Fruit fly (Drosophila melanogaster) whole organism, embryonic: ENCODE data around the gene FBXO11.

ENCODE experiments used
- Abd-B ChIP-seq: fragments of 200-800 bp; sonication (Bioruptor generic); optimal IDR thresholded peaks from 2 replicates; lab custom pipeline; 2018; ENCODE audit warnings: missing biosample characterization, mild to moderate bottlenecking, missing genetic modification characterization, moderate library complexity
- Ada2b ChIP-seq: fragments of 200-800 bp; sonication (Bioruptor generic); IDR thresholded peaks from 2 replicates; pipeline ENCODE4 v1.3.6; 2022; ENCODE audit warnings: missing biosample characterization, missing genetic modification characterization
- Bdp1 ChIP-seq: fragments of 200-800 bp; sonication (Bioruptor generic); optimal IDR thresholded peaks from 3 replicates; lab custom pipeline; 2016; ENCODE audit warnings: missing biosample characterization, missing genetic modification characterization
- CG10565 ChIP-seq: fragments of 200-800 bp; sonication (Bioruptor generic); optimal IDR thresholded peaks from 3 replicates; lab custom pipeline; 2016; ENCODE audit warnings: missing biosample characterization, mild to moderate bottlenecking, missing genetic modification characterization
- CG10979 ChIP-seq: fragments of 200-800 bp; sonication (Bioruptor generic); optimal IDR thresholded peaks from 2 replicates; lab custom pipeline; 2018; ENCODE audit warnings: missing biosample characterization, mild to moderate bottlenecking, missing genetic modification characterization, moderate library complexity
- CG1233 ChIP-seq: fragments of 200-800 bp; sonication (Bioruptor generic); optimal IDR thresholded peaks from 4 replicates; lab custom pipeline; 2018; ENCODE audit warnings: missing biosample characterization, mild to moderate bottlenecking, missing genetic modification characterization
- CG14667 ChIP-seq: fragments of 200-800 bp; sonication (Bioruptor generic); IDR thresholded peaks from 2 replicates; pipeline ENCODE4 v1.3.6; 2022; ENCODE audit warnings: missing biosample characterization, missing genetic modification characterization
- CG14860 ChIP-seq: fragments of 200-800 bp; sonication (Bioruptor generic); IDR thresholded peaks from 3 replicates; pipeline ENCODE4 v1.3.6; 2022; ENCODE audit warnings: missing biosample characterization, missing genetic modification characterization; ENCODE audit not compliant: partially characterized antibody
- CG15073 ChIP-seq: fragments of 200-800 bp; sonication (Bioruptor generic); optimal IDR thresholded peaks from 2 replicates; lab custom pipeline; 2016; ENCODE audit warnings: missing biosample characterization, missing genetic modification characterization
- CG16863 ChIP-seq: fragments of 200-800 bp; sonication (Bioruptor generic); optimal IDR thresholded peaks from 3 replicates; lab custom pipeline; 2016; ENCODE audit warnings: missing biosample characterization, missing genetic modification characterization
- CG17186 ChIP-seq: fragments of 200-800 bp; sonication (Bioruptor generic); optimal IDR thresholded peaks from 3 replicates; lab custom pipeline; 2017; ENCODE audit warnings: missing biosample characterization, missing genetic modification reagents, missing genetic modification characterization
- CG17385 ChIP-seq: fragments of 200-800 bp; sonication (Bioruptor generic); optimal IDR thresholded peaks from 3 replicates; lab custom pipeline; 2018; ENCODE audit warnings: missing biosample characterization, mild to moderate bottlenecking, missing genetic modification characterization
- CG1832 ChIP-seq: fragments of 200-800 bp; sonication (Bioruptor generic); optimal IDR thresholded peaks from 2 replicates; lab custom pipeline; 2017; ENCODE audit warnings: missing biosample characterization, mild to moderate bottlenecking, missing genetic modification characterization, inconsistent platforms
- CG3065 ChIP-seq: fragments of 200-800 bp; sonication (Bioruptor generic); optimal IDR thresholded peaks from 2 replicates; lab custom pipeline; 2016; ENCODE audit warnings: missing biosample characterization, missing genetic modification characterization
- CG31388 ChIP-seq: fragments of 200-800 bp; sonication (Bioruptor generic); optimal IDR thresholded peaks from 2 replicates; lab custom pipeline; 2016; ENCODE audit warnings: missing biosample characterization, missing genetic modification characterization
- CG32532 ChIP-seq: fragments of 200-800 bp; sonication (Bioruptor generic); IDR thresholded peaks from 2 replicates; pipeline ENCODE4 v1.3.6; 2022; ENCODE audit warnings: missing biosample characterization, missing genetic modification characterization
- CG42726 ChIP-seq: fragments of 200-800 bp; sonication (Bioruptor generic); IDR thresholded peaks from 2 replicates; pipeline ENCODE4 v1.3.6; 2022; ENCODE audit warnings: missing biosample characterization, missing genetic modification characterization; ENCODE audit not compliant: partially characterized antibody
- CG4328 ChIP-seq: fragments of 200-800 bp; sonication (Bioruptor generic); optimal IDR thresholded peaks from 3 replicates; lab custom pipeline; 2017; ENCODE audit warnings: missing biosample characterization, missing genetic modification reagents, missing genetic modification characterization
- CG4360 ChIP-seq: fragments of 200-800 bp; sonication (Bioruptor generic); IDR thresholded peaks from 2 replicates; pipeline ENCODE4 v1.3.6; 2022; ENCODE audit warnings: missing biosample characterization, missing genetic modification characterization
- CG4854 ChIP-seq: fragments of 200-800 bp; sonication (Bioruptor generic); optimal IDR thresholded peaks from 2 replicates; lab custom pipeline; 2016; ENCODE audit warnings: missing biosample characterization, missing genetic modification characterization, inconsistent platforms
- CG6654 ChIP-seq: fragments of 200-800 bp; sonication (Bioruptor generic); optimal IDR thresholded peaks from 2 replicates; lab custom pipeline; 2017; ENCODE audit warnings: missing biosample characterization, mild to moderate bottlenecking, missing genetic modification characterization
- CG6791 ChIP-seq: fragments of 200-800 bp; sonication (Bioruptor generic); IDR thresholded peaks from 3 replicates; pipeline ENCODE4 v1.3.6; 2022; ENCODE audit warnings: missing biosample characterization, missing genetic modification characterization; ENCODE audit not compliant: partially characterized antibody
- CG6854 ChIP-seq: fragments of 200-800 bp; sonication (Bioruptor generic); optimal IDR thresholded peaks from 3 replicates; lab custom pipeline; 2017; ENCODE audit warnings: missing biosample characterization, mild to moderate bottlenecking, missing genetic modification characterization
- CG7372 ChIP-seq: fragments of 200-800 bp; sonication (Bioruptor generic); IDR thresholded peaks from 2 replicates; pipeline ENCODE4 v1.3.6; 2022; ENCODE audit warnings: missing biosample characterization, missing genetic modification characterization
- CG8290 ChIP-seq, 3 experiments: fragments of 200-800 bp; sonication (Bioruptor generic); optimal IDR thresholded peaks; 2 replicates each; lab custom pipeline; 2016 to 2019; ENCODE audit warnings: missing biosample characterization in 3 of 3, missing genetic modification characterization in 3 of 3, mild to moderate bottlenecking in 2 of 3, moderate library complexity in 1 of 3
- Dbx ChIP-seq: fragments of 200-800 bp; sonication (Bioruptor generic); IDR thresholded peaks from 3 replicates; pipeline ENCODE4 v1.3.6; 2022; ENCODE audit warnings: missing biosample characterization, missing genetic modification characterization
- Fer2 ChIP-seq: fragments of 200-800 bp; sonication (Bioruptor generic); optimal IDR thresholded peaks from 2 replicates; lab custom pipeline; 2018; ENCODE audit warnings: missing biosample characterization, mild to moderate bottlenecking, missing genetic modification characterization, moderate library complexity
- H15 ChIP-seq: fragments of 200-800 bp; sonication (Bioruptor generic); IDR thresholded peaks from 3 replicates; pipeline ENCODE4 v1.3.6; 2022; ENCODE audit warnings: missing biosample characterization, missing genetic modification characterization
- HHEX ChIP-seq: fragments of 200-800 bp; sonication (Bioruptor generic); optimal IDR thresholded peaks from 3 replicates; lab custom pipeline; 2017; ENCODE audit warnings: missing biosample characterization, mild to moderate bottlenecking, missing genetic modification characterization, missing genetic modification reagents
- Hr3 ChIP-seq: fragments of 200-800 bp; sonication (Bioruptor generic); optimal IDR thresholded peaks from 3 replicates; lab custom pipeline; 2016; ENCODE audit warnings: missing biosample characterization, missing genetic modification characterization
- NFAT ChIP-seq: fragments of 200-800 bp; sonication (Bioruptor generic); IDR thresholded peaks from 2 replicates; pipeline ENCODE4 v1.3.6; 2022; ENCODE audit warnings: missing biosample characterization, missing genetic modification characterization
- Trl ChIP-seq, 3 experiments: fragments of >200 bp in 2 of 3; fragments of 200-800 bp in 1 of 3; sonication (Bioruptor generic) in 1 of 3; optimal IDR thresholded peaks; 2 replicates in 1 of 3; 3 replicates in 2 of 3; lab custom pipeline; 2016 to 2017; ENCODE audit warnings: missing biosample characterization in 1 of 3, missing genetic modification characterization in 1 of 3
- ara ChIP-seq: fragments of 200-800 bp; sonication (Bioruptor generic); IDR thresholded peaks from 2 replicates; pipeline ENCODE4 v1.3.6; 2022; ENCODE audit warnings: missing biosample characterization, missing genetic modification characterization
- ase ChIP-seq: fragments of 200-800 bp; sonication (Bioruptor generic); IDR thresholded peaks from 3 replicates; pipeline ENCODE4 v1.3.6; 2022; ENCODE audit warnings: missing biosample characterization, missing genetic modification characterization
- az2 ChIP-seq: fragments of 200-800 bp; sonication (Bioruptor generic); optimal IDR thresholded peaks from 3 replicates; lab custom pipeline; 2016; ENCODE audit warnings: missing biosample characterization, missing genetic modification characterization
- crol ChIP-seq: fragments of 200-800 bp; sonication (Bioruptor generic); IDR thresholded peaks from 2 replicates; pipeline ENCODE4 v1.3.6; 2022; ENCODE audit warnings: missing biosample characterization, missing genetic modification characterization
- dan ChIP-seq: fragments of 200-800 bp; sonication (Bioruptor generic); IDR thresholded peaks from 2 replicates; pipeline ENCODE4 v1.3.6; 2022; ENCODE audit warnings: missing biosample characterization, missing genetic modification characterization
- exex ChIP-seq: fragments of 200-800 bp; sonication (Bioruptor generic); optimal IDR thresholded peaks from 4 replicates; lab custom pipeline; 2018; ENCODE audit warnings: missing biosample characterization, mild to moderate bottlenecking, missing genetic modification characterization, moderate library complexity
- grau ChIP-seq: fragments of 200-800 bp; optimal IDR thresholded peaks from 3 replicates; lab custom pipeline; 2019; ENCODE audit warnings: missing biosample characterization, mild to moderate bottlenecking, missing genetic modification characterization, moderate library complexity
- hbn ChIP-seq: fragments of 200-800 bp; sonication (Bioruptor generic); IDR thresholded peaks from 2 replicates; pipeline ENCODE4 v1.3.6; 2022; ENCODE audit warnings: missing biosample characterization, missing genetic modification characterization; ENCODE audit not compliant: partially characterized antibody
- pfk ChIP-seq: fragments of 200-800 bp; sonication (Bioruptor generic); optimal IDR thresholded peaks from 2 replicates; lab custom pipeline; 2018; ENCODE audit warnings: missing biosample characterization, mild to moderate bottlenecking, missing genetic modification characterization, moderate library complexity
- pros ChIP-seq: fragments of 200-800 bp; sonication (Bioruptor generic); optimal IDR thresholded peaks from 3 replicates; lab custom pipeline; 2019; ENCODE audit warnings: missing biosample characterization, mild to moderate bottlenecking, missing genetic modification characterization, moderate library complexity
- slou ChIP-seq: fragments of 200-800 bp; sonication (Bioruptor generic); optimal IDR thresholded peaks from 3 replicates; lab custom pipeline; 2016; ENCODE audit warnings: missing biosample characterization, missing genetic modification characterization
- sna ChIP-seq: fragments of 200-800 bp; sonication (Bioruptor generic); IDR thresholded peaks from 2 replicates; pipeline ENCODE4 v1.3.6; 2022; ENCODE audit warnings: missing biosample characterization, missing genetic modification characterization; ENCODE audit not compliant: partially characterized antibody
- stc ChIP-seq: fragments of 200-800 bp; sonication (Bioruptor generic); IDR thresholded peaks from 2 replicates; pipeline ENCODE4 v1.3.6; 2022; ENCODE audit warnings: missing biosample characterization, missing genetic modification characterization
- tio ChIP-seq: fragments of 200-800 bp; sonication (Bioruptor generic); optimal IDR thresholded peaks from 2 replicates; lab custom pipeline; 2017; ENCODE audit warnings: missing biosample characterization, missing genetic modification characterization, inconsistent platforms
- vfl ChIP-seq: fragments of 200-800 bp; sonication (Bioruptor generic); optimal IDR thresholded peaks from 2 replicates; lab custom pipeline; 2016; ENCODE audit warnings: missing biosample characterization, missing genetic modification characterization

Gene FBXO11

DNA sequence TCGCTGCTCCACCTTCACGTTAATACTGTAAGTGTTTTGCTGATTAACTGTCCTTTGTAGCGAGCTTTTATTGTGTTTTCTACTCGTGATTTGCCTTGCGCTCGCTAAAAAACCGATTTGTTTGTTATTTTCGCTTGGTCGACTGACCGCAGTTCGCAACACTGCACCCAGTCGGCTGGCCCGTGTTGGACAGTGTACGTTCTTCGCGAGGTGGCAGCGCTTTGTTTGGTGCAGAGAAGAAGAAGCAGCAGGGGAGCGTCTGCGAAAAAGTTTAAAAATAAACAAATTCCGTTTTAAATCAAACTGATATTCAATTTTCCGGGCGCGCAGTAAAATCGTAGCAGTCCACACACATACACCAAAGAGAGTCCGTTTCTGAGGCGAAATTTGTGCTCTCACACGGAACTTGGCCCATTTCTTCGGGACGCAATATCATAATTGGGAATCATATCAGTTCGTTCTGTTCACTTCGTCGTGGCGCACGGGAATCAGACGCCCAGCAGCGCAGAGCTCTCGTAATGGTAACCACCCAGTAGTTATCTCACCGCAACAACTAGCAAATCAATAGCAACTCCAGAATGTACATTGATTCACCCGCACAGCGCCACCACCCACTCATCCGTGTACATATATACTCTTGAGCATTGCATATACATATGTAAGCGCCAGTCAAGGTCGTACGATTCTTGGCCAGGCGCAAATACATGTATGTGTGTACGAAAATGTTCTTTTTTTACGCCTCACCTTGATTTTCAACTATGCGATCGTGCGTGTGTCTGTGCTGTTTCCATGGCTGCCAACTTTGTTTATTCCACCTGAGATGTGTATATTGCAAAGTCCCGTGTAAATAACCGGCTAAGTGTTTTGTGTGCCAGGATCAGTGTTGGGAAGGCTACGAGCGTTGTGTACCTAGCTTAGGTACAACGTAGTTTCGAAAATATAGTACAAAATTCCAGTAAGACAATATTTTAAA is 41.3 kb downstream of the FBXO11 start, which contains the start of gene Naa80 (continued):
- TF ChIP-seq CG4360 (GFP tag; lab: Robert Waterston, UW) (0 out of 2 replicates have a peak, but pooled peaks have one; percentile 11), CG32532 (GFP tag; lab: Robert Waterston, UW) (peak; percentile 61; the same call in 1 of the 2 replicates), slou (no peak), pfk (no peak), crol (GFP tag; lab: Robert Waterston, UW) (0 out of 2 replicates have a peak, but pooled peaks have one; percentile 20), Trl (optimal IDR thresholded peaks at IDR 0.05; lab: Kevin White, UChicago) (no peak), Trl (GFP tag; optimal IDR thresholded peaks at IDR 0.05; lab: Kevin White, UChicago) (peak; percentile 83), CG4854 (GFP tag; lab: Kevin White, UChicago) (peak; percentile 27), grau (peak; percentile 53), az2 (GFP tag; lab: Kevin White, UChicago) (peak; percentile 44), hbn (GFP tag; lab: Robert Waterston, UW) (no peak), CG14860 (GFP tag; lab: Robert Waterston, UW) (no peak), CG10979 (tag; lab: Kevin White, UChicago) (peak; percentile 21), ara (GFP tag; lab: Robert Waterston, UW) (peak; percentile 43; the same call in 1 of the 2 replicates), CG6854 (no peak), HHEX (GFP tag; lab: Kevin White, UChicago) (peak; percentile 66), NFAT (GFP tag; lab: Robert Waterston, UW) (peak; percentile 87), exex (tag; lab: Kevin White, UChicago) (peak; percentile 49), CG15073 (GFP tag; lab: Kevin White, UChicago) (no peak), CG7372 (GFP tag; lab: Robert Waterston, UW) (no peak), tio (GFP tag; lab: Kevin White, UChicago) (no peak), ase (GFP tag; lab: Robert Waterston, UW) (0 out of 3 replicates have a peak, but pooled peaks have one; percentile 34), CG10565 (GFP tag; lab: Kevin White, UChicago) (no peak), CG17385 (GFP tag; lab: Kevin White, UChicago) (peak; percentile 99), CG42726 (peak; percentile 65), sna (GFP tag; lab: Robert Waterston, UW) (no peak), Hr3 (peak; percentile 54), Dbx (peak; percentile 78), H15 (GFP tag; lab: Robert Waterston, UW) (peak; percentile 53; the same call in 1 of the 3 replicates), CG1832 (GFP tag; lab: Kevin White, UChicago) (no peak), Fer2 (tag; lab: Kevin White, UChicago) (peak; percentile 8), vfl (GFP tag; lab: Kevin White, UChicago) (peak; percentile 77), CG1233 (GFP tag; lab: Kevin White, UChicago) (peak; percentile 31), CG6654 (GFP tag; lab: Kevin White, UChicago) (no peak), stc (GFP tag; lab: Robert Waterston, UW) (no peak), Ada2b (GFP tag; lab: Robert Waterston, UW) (no peak), CG4328 (GFP tag; lab: Kevin White, UChicago) (peak; percentile 1), CG31388 (GFP tag; lab: Kevin White, UChicago) (no peak), CG3065 (peak; percentile 36), CG17186 (peak; percentile 64), CG14667 (GFP tag; lab: Robert Waterston, UW) (no peak; the same call in 1 of the 2 replicates), dan (GFP tag; lab: Robert Waterston, UW) (no peak), CG6791 (GFP tag; lab: Robert Waterston, UW) (peak; percentile 61; the same call in 1 of the 3 replicates), CG16863 (GFP tag; lab: Kevin White, UChicago) (peak; percentile 27), Abd-B (GFP tag; lab: Kevin White, UChicago) (peak; percentile 15), Bdp1 (GFP tag; lab: Kevin White, UChicago) (peak; percentile 58), pros (GFP tag; lab: Kevin White, UChicago) (no peak), CG8290 (GFP tag; optimal IDR thresholded peaks at IDR 0.05; lab: Kevin White, UChicago) (peak; percentile 40), CG8290 (tag; optimal IDR thresholded peaks at IDR 0.05; lab: Kevin White, UChicago) (peak in 1 of 2 experiments; percentile 90)
